Fruit fly (Drosophila melanogaster) S2 (cell line): Measurements from ENCODE around the gene Edg78E.

ENCODE experiments used
- CG8478 ChIP-seq: fragments of >200 bp; optimal IDR thresholded peaks from 2 replicates; lab custom pipeline; 2018
- CTCF ChIP-seq, 2 experiments: fragments of >200 bp; optimal IDR thresholded peaks; 2 replicates each; lab custom pipeline; 2018

DNA sequence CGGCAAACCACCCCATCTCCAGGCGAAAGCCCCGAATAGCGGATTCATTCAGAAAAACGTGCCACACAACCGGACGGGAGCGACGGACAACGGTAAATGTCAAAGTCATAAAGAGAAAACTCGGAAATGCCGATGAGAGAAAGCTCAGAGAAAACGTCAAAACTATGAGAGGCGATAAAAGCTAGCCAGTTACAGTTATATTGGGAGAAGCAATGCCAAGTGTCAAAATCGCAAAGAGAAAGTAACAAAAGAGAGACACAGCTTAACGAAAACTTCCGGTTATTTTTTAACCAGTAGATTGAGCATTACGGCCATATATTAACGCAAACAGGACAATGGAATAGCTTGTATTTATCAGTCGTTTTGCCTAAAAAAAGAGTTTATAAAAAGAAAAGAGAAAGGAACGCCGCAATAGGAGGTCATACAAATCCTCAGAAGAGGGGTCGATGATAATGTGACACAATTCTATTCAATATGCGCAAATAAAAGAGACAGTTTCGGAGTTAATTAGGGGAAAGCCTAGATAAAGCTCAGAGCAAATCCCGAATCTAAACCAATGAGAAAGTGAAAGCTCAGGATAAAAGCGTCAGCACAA lies 21.8 kb upstream of the Edg78E start:
- TF ChIP-seq CG8478 = no peak
- no peak for TF ChIP-seq CTCF (optimal IDR thresholded peaks at IDR 0.05; lab: Kevin White, UChicago)
